Worm (Caenorhabditis elegans) whole organism, midembryonic: ENCODE data around the gene fbxa-47.

Experiments
- flt-1 ChIP-seq: fragments of 200-800 bp; sonication (Bioruptor generic); IDR thresholded peaks from 2 replicates; pipeline ENCODE4 v1.3.6; 2022; ENCODE audit warnings: missing genetic modification characterization, missing compliant biosample characterization
- klf-2 ChIP-seq: fragments of 200-800 bp; sonication (Bioruptor generic); conservative IDR thresholded peaks from 2 replicates; pipeline ENCODE4 v1.3.6; 2022; ENCODE audit warnings: missing genetic modification reagents, missing genetic modification characterization, missing compliant biosample characterization
- ztf-29 ChIP-seq: fragments of 200-800 bp; sonication (Bioruptor generic); IDR thresholded peaks from 2 replicates; pipeline ENCODE4 v1.3.6; 2022; ENCODE audit warnings: missing genetic modification reagents, missing genetic modification characterization, missing compliant biosample characterization

ce11 chrIII:2253027-2253499 is 20.8 kb upstream of the fbxa-47 start, which contains the start of gene fbxa-73:
- no peak for TF ChIP-seq klf-2 (GFP tag; lab: Robert Waterston, UW)
- TF ChIP-seq flt-1: no peak
- TF ChIP-seq ztf-29 (GFP tag; lab: Robert Waterston, UW): no peak
